Fruit fly (Drosophila melanogaster) whole organism, embryonic: ENCODE data around the gene Shawn.
A peak's percentile ranks its signal among the peaks of the same experiment; 100 is the strongest.

Experiments
- Abd-B ChIP-seq: fragments of 200-800 bp; sonication (Bioruptor generic); optimal IDR thresholded peaks from 2 replicates; lab custom pipeline; 2018; ENCODE audit warnings: missing biosample characterization, mild to moderate bottlenecking, missing genetic modification characterization, moderate library complexity
- BtbVII ChIP-seq: fragments of 200-800 bp; sonication (Bioruptor generic); optimal IDR thresholded peaks from 3 replicates; lab custom pipeline; 2017; ENCODE audit warnings: missing biosample characterization, mild to moderate bottlenecking, missing genetic modification characterization
- Bteb2 ChIP-seq: fragments of 200-800 bp; sonication (Bioruptor generic); optimal IDR thresholded peaks from 2 replicates; lab custom pipeline; 2016; ENCODE audit warnings: missing biosample characterization, missing genetic modification characterization
- CG10366 ChIP-seq: fragments of 200-800 bp; sonication (Bioruptor generic); IDR thresholded peaks from 2 replicates; pipeline ENCODE4 v1.3.6; 2022; ENCODE audit warnings: missing biosample characterization, missing genetic modification characterization
- CG11398 ChIP-seq: fragments of 200-800 bp; sonication (Bioruptor generic); optimal IDR thresholded peaks from 2 replicates; lab custom pipeline; 2016; ENCODE audit warnings: missing biosample characterization, missing genetic modification characterization
- CG11695 ChIP-seq: fragments of 200-800 bp; sonication (Bioruptor generic); IDR thresholded peaks from 3 replicates; pipeline ENCODE4 v1.3.6; 2022; ENCODE audit warnings: missing biosample characterization, missing genetic modification characterization
- CG12942 ChIP-seq: fragments of 200-800 bp; sonication (Bioruptor generic); optimal IDR thresholded peaks from 3 replicates; lab custom pipeline; 2016; ENCODE audit warnings: missing biosample characterization, missing genetic modification characterization
- CG14014 ChIP-seq: fragments of 200-800 bp; sonication (Bioruptor generic); IDR thresholded peaks from 2 replicates; pipeline ENCODE4 v1.3.6; 2022; ENCODE audit warnings: missing biosample characterization, missing genetic modification characterization
- CG15011 ChIP-seq: fragments of 200-800 bp; sonication (Bioruptor generic); optimal IDR thresholded peaks from 3 replicates; lab custom pipeline; 2018; ENCODE audit warnings: missing biosample characterization, mild to moderate bottlenecking, missing genetic modification characterization
- CG1602 ChIP-seq: fragments of 200-800 bp; sonication (Bioruptor generic); optimal IDR thresholded peaks from 3 replicates; lab custom pipeline; 2016; ENCODE audit warnings: missing biosample characterization, missing genetic modification characterization
- CG1603 ChIP-seq: fragments of 200-800 bp; sonication (Bioruptor generic); optimal IDR thresholded peaks from 2 replicates; lab custom pipeline; 2019; ENCODE audit warnings: missing biosample characterization, mild to moderate bottlenecking, missing genetic modification characterization, moderate library complexity
- CG17612 ChIP-seq: fragments of 200-800 bp; sonication (Bioruptor generic); IDR thresholded peaks from 2 replicates; pipeline ENCODE4 v1.3.6; 2022; ENCODE audit warnings: missing biosample characterization, missing genetic modification characterization
- CG18011 ChIP-seq: fragments of 200-800 bp; sonication (Bioruptor generic); optimal IDR thresholded peaks from 2 replicates; lab custom pipeline; 2017; ENCODE audit warnings: missing biosample characterization, missing genetic modification characterization, mild to moderate bottlenecking, moderate library complexity, missing genotype
- CG2116 ChIP-seq: fragments of 200-800 bp; sonication (Bioruptor generic); optimal IDR thresholded peaks from 3 replicates; lab custom pipeline; 2018; ENCODE audit warnings: missing biosample characterization, mild to moderate bottlenecking, missing genetic modification characterization
- CG2120 ChIP-seq: fragments of 200-800 bp; sonication (Bioruptor generic); optimal IDR thresholded peaks from 3 replicates; lab custom pipeline; 2016; ENCODE audit warnings: missing biosample characterization, missing genetic modification characterization
- CG2712 ChIP-seq: fragments of 200-800 bp; optimal IDR thresholded peaks from 3 replicates; lab custom pipeline; 2019; ENCODE audit warnings: missing biosample characterization, mild to moderate bottlenecking, missing genetic modification characterization, moderate library complexity
- CG2875 ChIP-seq: fragments of 200-800 bp; sonication (Bioruptor generic); optimal IDR thresholded peaks from 2 replicates; lab custom pipeline; 2017; ENCODE audit warnings: missing biosample characterization, mild to moderate bottlenecking, missing genetic modification characterization, missing genetic modification reagents
- CG31441 ChIP-seq: fragments of 200-800 bp; sonication (Bioruptor generic); IDR thresholded peaks from 2 replicates; pipeline ENCODE4 v1.3.6; 2022; ENCODE audit warnings: missing biosample characterization, missing genetic modification characterization
- CG3838 ChIP-seq: fragments of 200-800 bp; sonication (Bioruptor generic); optimal IDR thresholded peaks from 3 replicates; lab custom pipeline; 2016; ENCODE audit warnings: missing biosample characterization, missing genetic modification characterization
- CG4854 ChIP-seq: fragments of 200-800 bp; sonication (Bioruptor generic); optimal IDR thresholded peaks from 2 replicates; lab custom pipeline; 2016; ENCODE audit warnings: missing biosample characterization, missing genetic modification characterization, inconsistent platforms
- CG6683 ChIP-seq: fragments of 200-800 bp; sonication (Bioruptor generic); optimal IDR thresholded peaks from 2 replicates; lab custom pipeline; 2017; ENCODE audit warnings: missing biosample characterization, mild to moderate bottlenecking, missing genetic modification characterization, missing genetic modification reagents
- CG7963 ChIP-seq: fragments of 200-800 bp; sonication (Bioruptor generic); IDR thresholded peaks from 3 replicates; pipeline ENCODE4 v1.3.6; 2022; ENCODE audit warnings: missing biosample characterization, missing genetic modification characterization; ENCODE audit not compliant: partially characterized antibody
- CG9437 ChIP-seq: fragments of 200-800 bp; sonication (Bioruptor generic); optimal IDR thresholded peaks from 2 replicates; lab custom pipeline; 2018; ENCODE audit warnings: missing biosample characterization, mild to moderate bottlenecking, missing genetic modification characterization
- CG9609 ChIP-seq: fragments of 200-800 bp; sonication (Bioruptor generic); optimal IDR thresholded peaks from 3 replicates; lab custom pipeline; 2016; ENCODE audit warnings: missing biosample characterization, missing genetic modification characterization
- D19B ChIP-seq: fragments of 200-800 bp; sonication (Bioruptor generic); optimal IDR thresholded peaks from 2 replicates; lab custom pipeline; 2017; ENCODE audit warnings: missing biosample characterization, mild to moderate bottlenecking, missing genetic modification characterization
- Deaf1 ChIP-seq: fragments of 200-800 bp; optimal IDR thresholded peaks from 3 replicates; lab custom pipeline; 2019; ENCODE audit warnings: missing biosample characterization, mild to moderate bottlenecking, missing genetic modification characterization, moderate library complexity
- Dfd ChIP-seq, 2 experiments: fragments of >200 bp; optimal IDR thresholded peaks; 2 replicates each; lab custom pipeline; 2017; ENCODE audit warnings: missing biosample characterization in 2 of 2, missing genetic modification characterization in 2 of 2
- GATAe ChIP-seq: fragments of 200-800 bp; sonication (Bioruptor generic); conservative IDR thresholded peaks from 2 replicates; pipeline ENCODE4 v1.3.6; 2022; ENCODE audit warnings: missing biosample characterization, missing genetic modification characterization
- HLHmδ ChIP-seq: fragments of 200-800 bp; sonication (Bioruptor generic); optimal IDR thresholded peaks from 2 replicates; lab custom pipeline; 2018; ENCODE audit warnings: missing biosample characterization, mild to moderate bottlenecking, missing genetic modification characterization, moderate library complexity
- Hr51 ChIP-seq, 2 experiments: fragments of 200-800 bp; sonication (Bioruptor generic); optimal IDR thresholded peaks; 2 replicates in 1 of 2; 3 replicates in 1 of 2; lab custom pipeline; 2016 to 2018; ENCODE audit warnings: missing biosample characterization in 2 of 2, missing genetic modification characterization in 2 of 2, mild to moderate bottlenecking in 1 of 2, moderate library complexity in 1 of 2
- NfI ChIP-seq: fragments of 200-800 bp; sonication (Bioruptor generic); optimal IDR thresholded peaks from 3 replicates; lab custom pipeline; 2018; ENCODE audit warnings: missing biosample characterization, mild to moderate bottlenecking, missing genetic modification characterization, moderate library complexity
- Optix ChIP-seq: fragments of 200-800 bp; sonication (Bioruptor generic); IDR thresholded peaks from 3 replicates; pipeline ENCODE4 v1.3.6; 2022; ENCODE audit warnings: missing biosample characterization, missing genetic modification characterization
- PHDP ChIP-seq: fragments of 200-800 bp; sonication (Bioruptor generic); optimal IDR thresholded peaks from 3 replicates; lab custom pipeline; 2018; ENCODE audit warnings: missing biosample characterization, mild to moderate bottlenecking, missing genetic modification characterization, moderate library complexity
- Pdp1 ChIP-seq, 2 experiments: fragments of 200-800 bp; sonication (Bioruptor generic); optimal IDR thresholded peaks; 3 replicates each; lab custom pipeline; 2016; ENCODE audit warnings: missing biosample characterization in 2 of 2, missing genetic modification characterization in 2 of 2, mild to moderate bottlenecking in 1 of 2, moderate library complexity in 1 of 2
- Trl ChIP-seq, 3 experiments: fragments of >200 bp in 2 of 3; fragments of 200-800 bp in 1 of 3; sonication (Bioruptor generic) in 1 of 3; optimal IDR thresholded peaks; 2 replicates in 1 of 3; 3 replicates in 2 of 3; lab custom pipeline; 2016 to 2017; ENCODE audit warnings: missing biosample characterization in 1 of 3, missing genetic modification characterization in 1 of 3
- Xbp1 ChIP-seq: fragments of 200-800 bp; sonication (Bioruptor generic); optimal IDR thresholded peaks from 3 replicates; lab custom pipeline; 2016; ENCODE audit warnings: missing biosample characterization, mild to moderate bottlenecking, missing genetic modification characterization
- abd-A ChIP-seq: fragments of 200-800 bp; sonication (Bioruptor generic); optimal IDR thresholded peaks from 3 replicates; lab custom pipeline; 2019; ENCODE audit warnings: missing biosample characterization, mild to moderate bottlenecking, missing genetic modification characterization, moderate library complexity
- cas ChIP-seq: fragments of 200-800 bp; sonication (Bioruptor generic); IDR thresholded peaks from 2 replicates; pipeline ENCODE4 v1.3.6; 2022; ENCODE audit warnings: missing biosample characterization, missing genetic modification characterization
- fu2 ChIP-seq: fragments of 200-800 bp; sonication (Bioruptor generic); optimal IDR thresholded peaks from 2 replicates; lab custom pipeline; 2016; ENCODE audit warnings: missing biosample characterization, missing genetic modification characterization
- hb ChIP-seq: fragments of 200-800 bp; sonication (Bioruptor generic); IDR thresholded peaks from 3 replicates; pipeline ENCODE4 v1.3.6; 2022; ENCODE audit warnings: missing biosample characterization, missing genetic modification characterization; ENCODE audit not compliant: partially characterized antibody
- hbn ChIP-seq: fragments of 200-800 bp; sonication (Bioruptor generic); IDR thresholded peaks from 2 replicates; pipeline ENCODE4 v1.3.6; 2022; ENCODE audit warnings: missing biosample characterization, missing genetic modification characterization; ENCODE audit not compliant: partially characterized antibody
- ind ChIP-seq: fragments of 200-800 bp; sonication (Bioruptor generic); optimal IDR thresholded peaks from 3 replicates; lab custom pipeline; 2016; ENCODE audit warnings: missing biosample characterization, missing genetic modification characterization
- knrl ChIP-seq: fragments of 200-800 bp; sonication (Bioruptor generic); IDR thresholded peaks from 3 replicates; pipeline ENCODE4 v1.3.6; 2022; ENCODE audit warnings: missing biosample characterization, missing genetic modification characterization; ENCODE audit not compliant: partially characterized antibody
- nom ChIP-seq: fragments of 200-800 bp; sonication (Bioruptor generic); optimal IDR thresholded peaks from 2 replicates; lab custom pipeline; 2017; ENCODE audit warnings: missing biosample characterization, missing genetic modification characterization, mild to moderate bottlenecking, moderate library complexity, missing genetic modification reagents
- org-1 ChIP-seq: fragments of 200-800 bp; sonication (Bioruptor generic); optimal IDR thresholded peaks from 2 replicates; lab custom pipeline; 2017; ENCODE audit warnings: missing biosample characterization, missing genetic modification characterization
- pros ChIP-seq: fragments of 200-800 bp; sonication (Bioruptor generic); optimal IDR thresholded peaks from 3 replicates; lab custom pipeline; 2019; ENCODE audit warnings: missing biosample characterization, mild to moderate bottlenecking, missing genetic modification characterization, moderate library complexity
- sr ChIP-seq: fragments of 200-800 bp; sonication (Bioruptor generic); IDR thresholded peaks from 3 replicates; pipeline ENCODE4 v1.3.6; 2022; ENCODE audit warnings: missing biosample characterization, missing genetic modification characterization
- zf30C ChIP-seq: fragments of 200-800 bp; sonication (Bioruptor generic); optimal IDR thresholded peaks from 3 replicates; lab custom pipeline; 2018; ENCODE audit warnings: missing biosample characterization, mild to moderate bottlenecking, missing genetic modification characterization
- zfh1 ChIP-seq: fragments of 200-800 bp; sonication (Bioruptor generic); IDR thresholded peaks from 3 replicates; pipeline ENCODE4 v1.3.6; 2022; ENCODE audit warnings: missing biosample characterization, missing genetic modification characterization

Gene Shawn

dm6 chrX:19645873-19646541 is 34.7 kb downstream of the Shawn start, which contains the start of gene Arp10 (continued):
- no peak for TF ChIP-seq Deaf1 (tag; lab: Kevin White, UChicago)
- TF ChIP-seq Pdp1 (GFP tag; optimal IDR thresholded peaks at IDR 0.05; lab: Kevin White, UChicago): peak; percentile 23 to 27
- TF ChIP-seq CG1603 (tag; lab: Kevin White, UChicago): peak; percentile 64
- TF ChIP-seq Dfd (GFP tag; optimal IDR thresholded peaks at IDR 0.05; lab: Kevin White, UChicago): peak in 1 of 2 experiments; percentile 22
- no peak for TF ChIP-seq CG18011 (GFP tag; lab: Kevin White, UChicago)
- TF ChIP-seq CG9437 (GFP tag; lab: Kevin White, UChicago): no peak
- TF ChIP-seq Hr51 (GFP tag; optimal IDR thresholded peaks at IDR 0.05; lab: Kevin White, UChicago): no peak
- TF ChIP-seq CG17612: no peak
- TF ChIP-seq PHDP (tag; lab: Kevin White, UChicago): no peak
- TF ChIP-seq CG1602: no peak
- TF ChIP-seq zf30C: peak; percentile 58
- TF ChIP-seq hb (GFP tag; lab: Robert Waterston, UW): no peak
- no peak for TF ChIP-seq GATAe (GFP tag; lab: Robert Waterston, UW)
- peak; percentile 41 for TF ChIP-seq CG2120 (GFP tag; lab: Kevin White, UChicago)
- no peak for TF ChIP-seq D19B (GFP tag; lab: Kevin White, UChicago)
- TF ChIP-seq CG7963 (GFP tag; lab: Robert Waterston, UW): no peak
- no peak for TF ChIP-seq Bteb2 (GFP tag; lab: Kevin White, UChicago)
- TF ChIP-seq CG31441: no peak
- TF ChIP-seq CG2116 (GFP tag; lab: Kevin White, UChicago): peak; percentile 61
- peak; percentile 46; the same call in 2 of the 3 replicates for TF ChIP-seq knrl
- no peak for TF ChIP-seq Trl (optimal IDR thresholded peaks at IDR 0.05; lab: Kevin White, UChicago)
- TF ChIP-seq Trl (GFP tag; optimal IDR thresholded peaks at IDR 0.05; lab: Kevin White, UChicago): peak; percentile 41
- no peak for TF ChIP-seq CG11398
- TF ChIP-seq CG2712 (tag; lab: Kevin White, UChicago): peak; percentile 8
- TF ChIP-seq BtbVII (GFP tag; lab: Kevin White, UChicago): no peak
- TF ChIP-seq CG2875 (GFP tag; lab: Kevin White, UChicago): no peak
- TF ChIP-seq CG4854 (GFP tag; lab: Kevin White, UChicago): no peak
- no peak for TF ChIP-seq NfI
- peak; percentile 31 for TF ChIP-seq Xbp1 (GFP tag; lab: Kevin White, UChicago)
- no peak for TF ChIP-seq nom (GFP tag; lab: Kevin White, UChicago)
- TF ChIP-seq hbn (GFP tag; lab: Robert Waterston, UW): 0 out of 2 replicates have a peak, but pooled peaks have one; percentile 31
- no peak for TF ChIP-seq CG9609 (GFP tag; lab: Kevin White, UChicago)
- no peak for TF ChIP-seq pros
- TF ChIP-seq CG12942 (GFP tag; lab: Kevin White, UChicago): no peak
- no peak for TF ChIP-seq HLHmδ (GFP tag; lab: Kevin White, UChicago)
- no peak for TF ChIP-seq Abd-B (GFP tag; lab: Kevin White, UChicago)
- TF ChIP-seq org-1: no peak
- TF ChIP-seq fu2 (GFP tag; lab: Kevin White, UChicago): no peak
- no peak for TF ChIP-seq CG3838 (GFP tag; lab: Kevin White, UChicago)
- TF ChIP-seq abd-A (tag; lab: Kevin White, UChicago): no peak
- no peak for TF ChIP-seq zfh1 (GFP tag; lab: Robert Waterston, UW)
- TF ChIP-seq CG6683 (GFP tag; lab: Kevin White, UChicago): no peak
- no peak for TF ChIP-seq CG15011 (GFP tag; lab: Kevin White, UChicago)
- TF ChIP-seq CG14014 (GFP tag; lab: Robert Waterston, UW): 0 out of 2 replicates have a peak, but pooled peaks have one; percentile 9
- TF ChIP-seq ind (GFP tag; lab: Kevin White, UChicago): peak; percentile 0
- no peak for TF ChIP-seq cas (GFP tag; lab: Robert Waterston, UW)
- TF ChIP-seq CG11695 (GFP tag; lab: Robert Waterston, UW): no peak
- TF ChIP-seq CG10366 (GFP tag; lab: Robert Waterston, UW): no peak
- no peak for TF ChIP-seq Optix
- no peak for TF ChIP-seq sr (GFP tag; lab: Robert Waterston, UW)
